Worm (Caenorhabditis elegans): ENCODE data around the gene sre-12.

ce11 chrV:7021772-7022171 lies 42.9 kb upstream of the sre-12 start, which contains the start of gene F20A1.4:
- TF ChIP-seq egl-44 (GFP tag; IDR thresholded peaks at IDR 0.05): no peak
- TF ChIP-seq ama-1 (optimal IDR thresholded peaks at IDR 0.05): no peak
- TF ChIP-seq ama-1 (GFP tag; optimal IDR thresholded peaks at IDR 0.05): no peak
- TF ChIP-seq unc-130 (GFP tag; optimal IDR thresholded peaks at IDR 0.05): no peak
- no peak for TF ChIP-seq ztf-6 (GFP tag; IDR thresholded peaks at IDR 0.05)
- TF ChIP-seq dpl-1 (GFP tag; optimal IDR thresholded peaks at IDR 0.05): no peak
